Worm (Caenorhabditis elegans) whole organism, L4 larva: ENCODE data around the gene col-128.

Source experiments
- F26F4.8 ChIP-seq: fragments of 200-800 bp; sonication (Bioruptor generic); conservative IDR thresholded peaks from 2 replicates; pipeline ENCODE4 v1.3.6; 2022; ENCODE audit warnings: missing genetic modification characterization, missing compliant biosample characterization
- F37D6.2 ChIP-seq: sonication (generic microtip); optimal IDR thresholded peaks from 2 replicates; lab custom pipeline; 2016; ENCODE audit warnings: mild to moderate bottlenecking, missing genetic modification characterization, missing compliant biosample characterization
- Y48G9A.11 ChIP-seq: fragments of 200-800 bp; sonication (Bioruptor generic); IDR thresholded peaks from 2 replicates; pipeline ENCODE4 v1.3.6; 2022; ENCODE audit warnings: missing genetic modification reagents, missing genetic modification characterization, missing compliant biosample characterization
- ZK337.2 ChIP-seq: fragments of 200-800 bp; sonication (Bioruptor generic); IDR thresholded peaks from 2 replicates; pipeline ENCODE4 v1.3.6; 2022; ENCODE audit warnings: missing genetic modification reagents, missing genetic modification characterization, missing compliant biosample characterization
- ZK546.5 ChIP-seq, 2 experiments: sonication (generic microtip); optimal IDR thresholded peaks; 2 replicates each; lab custom pipeline; 2017; ENCODE audit warnings: missing biosample characterization in 2 of 2, missing genetic modification characterization in 2 of 2
- aha-1 ChIP-seq: fragments of 150-350 bp; peaks from one replicate; lab custom pipeline; 2014; ENCODE audit warnings: missing biosample characterization, missing genetic modification characterization
- ceh-28 ChIP-seq: fragments of 150-350 bp; optimal IDR thresholded peaks from 2 replicates; lab custom pipeline; 2014; ENCODE audit warnings: missing biosample characterization, missing genetic modification reagents, missing genetic modification characterization
- ceh-32 ChIP-seq: sonication (generic microtip); optimal IDR thresholded peaks from 2 replicates; lab custom pipeline; 2016; ENCODE audit warnings: mild to moderate bottlenecking, missing genetic modification characterization, missing compliant biosample characterization; ENCODE audit not compliant: poor library complexity
- daf-16 ChIP-seq, 3 experiments: sonication (generic microtip); optimal IDR thresholded peaks; 2 replicates each; lab custom pipeline; 2016 to 2017; ENCODE audit warnings: missing genetic modification characterization in 3 of 3, missing genetic modification reagents in 3 of 3, mild to moderate bottlenecking in 2 of 3, missing compliant biosample characterization in 2 of 3, missing biosample characterization in 1 of 3, moderate library complexity in 1 of 3
- daf-8 ChIP-seq: fragments of 200-800 bp; sonication (Bioruptor generic); IDR thresholded peaks from 2 replicates; pipeline ENCODE4 v1.3.6; 2022; ENCODE audit warnings: missing genetic modification characterization, missing compliant biosample characterization
- dmd-6 ChIP-seq: fragments of 200-800 bp; sonication (Bioruptor generic); IDR thresholded peaks from 2 replicates; pipeline ENCODE4 v1.3.6; 2022; ENCODE audit warnings: missing genetic modification reagents, missing genetic modification characterization, missing compliant biosample characterization
- dpl-1 ChIP-seq: fragments of 150-350 bp; optimal IDR thresholded peaks from 2 replicates; lab custom pipeline; 2014; ENCODE audit warnings: missing biosample characterization, missing genetic modification reagents, missing genetic modification characterization
- gei-8 ChIP-seq: fragments of 200-800 bp; sonication (Bioruptor generic); optimal IDR thresholded peaks from 2 replicates; lab custom pipeline; 2018; ENCODE audit warnings: mild to moderate bottlenecking, missing genetic modification characterization, missing compliant biosample characterization
- hlh-11 ChIP-seq: fragments of 200-800 bp; sonication (Bioruptor generic); optimal IDR thresholded peaks from 2 replicates; lab custom pipeline; 2018; ENCODE audit warnings: mild to moderate bottlenecking, missing genetic modification characterization, missing compliant biosample characterization
- hlh-30 ChIP-seq: sonication (generic microtip); optimal IDR thresholded peaks from 2 replicates; lab custom pipeline; 2017; ENCODE audit warnings: antibody characterized with exemption, mild to moderate bottlenecking, missing genetic modification characterization, missing compliant biosample characterization; ENCODE audit not compliant: insufficient read depth
- hmg-1.1 ChIP-seq: fragments of 200-800 bp; sonication (Bioruptor generic); IDR thresholded peaks from 2 replicates; pipeline ENCODE4 v1.3.6; 2022; ENCODE audit warnings: missing genetic modification reagents, missing genetic modification characterization, missing compliant biosample characterization
- jun-1 ChIP-seq: fragments of 150-350 bp; optimal IDR thresholded peaks from 2 replicates; lab custom pipeline; 2014; ENCODE audit warnings: missing biosample characterization, missing genetic modification reagents, missing genetic modification characterization
- lir-3 ChIP-seq: sonication (generic microtip); optimal IDR thresholded peaks from 2 replicates; lab custom pipeline; 2016; ENCODE audit warnings: mild to moderate bottlenecking, missing genetic modification characterization, missing compliant biosample characterization
- mdl-1 ChIP-seq, 2 experiments: fragments of 150-350 bp in 1 of 2; sonication (generic microtip) in 1 of 2; optimal IDR thresholded peaks; 2 replicates each; lab custom pipeline; 2014 to 2017; ENCODE audit warnings: missing biosample characterization in 2 of 2, missing genetic modification characterization in 2 of 2
- mep-1 ChIP-seq: fragments of 150-350 bp; sonication (generic microtip); optimal IDR thresholded peaks from 3 replicates; lab custom pipeline; 2014; ENCODE audit warnings: missing biosample characterization, missing genetic modification characterization
- mes-2 ChIP-seq: sonication (generic microtip); optimal IDR thresholded peaks from 2 replicates; lab custom pipeline; 2016; ENCODE audit warnings: missing genotype, mild to moderate bottlenecking, missing genetic modification characterization, missing compliant biosample characterization; ENCODE audit not compliant: poor library complexity, severe bottlenecking
- mxl-3 ChIP-seq: fragments of 200-800 bp; sonication (Bioruptor generic); optimal IDR thresholded peaks from 2 replicates; lab custom pipeline; 2018; ENCODE audit warnings: mild to moderate bottlenecking, missing genetic modification characterization, missing compliant biosample characterization
- nhr-237 ChIP-seq: sonication (generic microtip); optimal IDR thresholded peaks from 2 replicates; lab custom pipeline; 2017; ENCODE audit warnings: missing biosample characterization, missing genetic modification characterization
- nhr-28 ChIP-seq: fragments of 150-350 bp; optimal IDR thresholded peaks from 2 replicates; lab custom pipeline; 2014; ENCODE audit warnings: missing biosample characterization, missing genetic modification characterization
- nhr-42 ChIP-seq: fragments of 200-800 bp; sonication (Bioruptor generic); IDR thresholded peaks from 2 replicates; pipeline ENCODE4 v1.3.6; 2022; ENCODE audit warnings: missing genetic modification characterization, missing compliant biosample characterization
- nhr-48 ChIP-seq: sonication (generic microtip); optimal IDR thresholded peaks from 2 replicates; lab custom pipeline; 2016; ENCODE audit warnings: mild to moderate bottlenecking, missing genetic modification characterization, missing compliant biosample characterization
- nhr-6 ChIP-seq: fragments of 150-350 bp; optimal IDR thresholded peaks from 2 replicates; lab custom pipeline; 2014; ENCODE audit warnings: missing biosample characterization, missing genetic modification characterization
- php-3 ChIP-seq: fragments of 200-800 bp; sonication (Bioruptor generic); IDR thresholded peaks from 2 replicates; pipeline ENCODE4 v1.3.6; 2022; ENCODE audit warnings: missing genetic modification reagents, missing genetic modification characterization, missing compliant biosample characterization
- rbr-2 ChIP-seq: sonication (generic microtip); optimal IDR thresholded peaks from 2 replicates; lab custom pipeline; 2016; ENCODE audit warnings: missing genotype, missing genetic modification characterization, missing compliant biosample characterization
- set-16 ChIP-seq: fragments of 200-800 bp; sonication (Bioruptor generic); IDR thresholded peaks from 2 replicates; pipeline ENCODE4 v1.3.6; 2022; ENCODE audit warnings: missing genetic modification reagents, missing genetic modification characterization, missing compliant biosample characterization
- tag-97 ChIP-seq: fragments of 200-800 bp; sonication (Bioruptor generic); IDR thresholded peaks from 2 replicates; pipeline ENCODE4 v1.3.6; 2022; ENCODE audit warnings: missing genetic modification characterization, missing compliant biosample characterization
- tra-1 ChIP-seq: fragments of 200-800 bp; sonication (Bioruptor generic); IDR thresholded peaks from 2 replicates; pipeline ENCODE4 v1.3.6; 2022; ENCODE audit warnings: missing genetic modification reagents, missing genetic modification characterization, missing compliant biosample characterization
- unc-130 ChIP-seq: sonication (generic microtip); optimal IDR thresholded peaks from 2 replicates; lab custom pipeline; 2016; ENCODE audit warnings: missing genetic modification reagents, missing genetic modification characterization, missing compliant biosample characterization
- unc-39 ChIP-seq: sonication (generic microtip); optimal IDR thresholded peaks from 2 replicates; lab custom pipeline; 2017; ENCODE audit warnings: missing biosample characterization, missing genetic modification characterization
- unc-62 ChIP-seq, 3 experiments: fragments of 150-350 bp in 1 of 3; sonication (generic microtip); optimal IDR thresholded peaks in 2 of 3; peaks in 1 of 3; 1 replicate in 1 of 3; 2 replicates in 2 of 3; lab custom pipeline; 2014 to 2017; ENCODE audit warnings: missing biosample characterization in 3 of 3, missing genetic modification characterization in 3 of 3, missing genetic modification reagents in 3 of 3, missing genotype in 1 of 3
- vab-7 ChIP-seq: fragments of 200-800 bp; sonication (Bioruptor generic); IDR thresholded peaks from 2 replicates; pipeline ENCODE4 v1.3.6; 2022; ENCODE audit warnings: missing genetic modification reagents, missing genetic modification characterization, missing compliant biosample characterization
- zag-1 ChIP-seq: fragments of 150-350 bp; optimal IDR thresholded peaks from 2 replicates; lab custom pipeline; 2014; ENCODE audit warnings: missing biosample characterization, missing genetic modification characterization
- zip-2 ChIP-seq: fragments of 150-350 bp; optimal IDR thresholded peaks from 2 replicates; lab custom pipeline; 2014; ENCODE audit warnings: missing biosample characterization, missing genetic modification characterization

col-128 gene

DNA sequence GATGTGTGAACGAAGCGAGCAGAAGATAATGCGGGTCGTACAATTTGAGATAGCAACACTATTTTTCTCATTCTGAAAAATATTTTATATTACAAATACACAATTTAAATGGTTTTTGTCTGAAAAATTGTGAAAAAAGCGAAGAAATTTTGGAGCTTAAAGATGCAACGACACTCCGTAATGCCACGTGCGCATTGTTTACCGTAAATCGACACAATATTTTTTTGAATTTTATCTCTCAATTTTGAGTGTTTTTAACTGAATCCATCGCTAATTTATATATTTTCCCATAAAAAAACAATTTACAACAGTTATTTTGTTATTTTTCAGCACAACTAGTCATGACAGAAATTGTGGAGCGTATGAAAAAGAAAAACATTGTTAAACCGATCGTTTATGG, 30.8 kb downstream of the col-128 start, which contains the start of the genes M04B2.4 and gfl-1 (continued):
- TF ChIP-seq daf-16 (GFP tag; optimal IDR thresholded peaks at IDR 0.05; lab: Kevin White, UChicago) (no peak), daf-16 (tag; optimal IDR thresholded peaks at IDR 0.05; lab: Kevin White, UChicago) (no peak), ceh-28 (tag; lab: Kevin White, UChicago) (no peak), F37D6.2 (tag; lab: Kevin White, UChicago) (no peak), ZK546.5 (tag; optimal IDR thresholded peaks at IDR 0.05; lab: Kevin White, UChicago) (no peak), unc-62 (GFP tag; optimal IDR thresholded peaks at IDR 0.05 in 1 of 2; lab: Kevin White, UChicago) (no peak), unc-62 (tag; optimal IDR thresholded peaks at IDR 0.05; lab: Kevin White, UChicago) (no peak)

DNA sequence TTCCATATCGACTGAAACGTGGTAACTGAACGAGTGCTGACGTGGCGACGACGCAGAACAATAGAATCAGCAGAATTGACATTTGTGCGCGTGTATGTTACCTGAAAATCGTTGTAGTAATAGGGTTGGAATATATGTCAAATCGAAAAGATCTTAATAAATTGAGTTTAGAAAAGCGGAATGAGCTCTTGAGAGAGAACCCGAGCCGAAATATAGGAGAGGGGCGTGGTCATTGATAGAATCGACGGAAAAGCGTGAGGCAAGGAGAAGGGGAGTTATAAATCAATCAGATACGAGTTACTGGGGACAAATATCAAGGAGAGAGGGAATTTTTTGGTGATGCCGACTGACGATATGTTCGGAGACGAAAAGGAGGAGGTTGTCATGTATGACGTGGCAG, 41.1 kb downstream of the col-128 start, which contains the start of gene M04B2.6:
Gene M04B2.6 (minus strand): TSS at position 101 of the 400 bp plus-strand sequence.
- no peak for TF ChIP-seq ZK337.2
- no peak for TF ChIP-seq nhr-48 (tag; lab: Kevin White, UChicago)
- TF ChIP-seq ceh-32 (tag; lab: Kevin White, UChicago): no peak
- TF ChIP-seq dpl-1 (GFP tag; lab: Kevin White, UChicago): no peak
- no peak for TF ChIP-seq hmg-1.1 (GFP tag; lab: Robert Waterston, UW)
- no peak for TF ChIP-seq nhr-42 (GFP tag; lab: Robert Waterston, UW)
- TF ChIP-seq tag-97 (GFP tag; lab: Robert Waterston, UW): no peak
- no peak for TF ChIP-seq F26F4.8
- no peak for TF ChIP-seq vab-7
- TF ChIP-seq mes-2 (tag; lab: Kevin White, UChicago): no peak
- no peak for TF ChIP-seq rbr-2
- TF ChIP-seq zag-1 (tag; lab: Kevin White, UChicago): no peak
- no peak for TF ChIP-seq Y48G9A.11
- no peak for TF ChIP-seq tra-1 (GFP tag; lab: Robert Waterston, UW)
- TF ChIP-seq aha-1 (tag; lab: Kevin White, UChicago): no peak
- no peak for TF ChIP-seq nhr-237 (tag; lab: Kevin White, UChicago)
- no peak for TF ChIP-seq php-3

DNA sequence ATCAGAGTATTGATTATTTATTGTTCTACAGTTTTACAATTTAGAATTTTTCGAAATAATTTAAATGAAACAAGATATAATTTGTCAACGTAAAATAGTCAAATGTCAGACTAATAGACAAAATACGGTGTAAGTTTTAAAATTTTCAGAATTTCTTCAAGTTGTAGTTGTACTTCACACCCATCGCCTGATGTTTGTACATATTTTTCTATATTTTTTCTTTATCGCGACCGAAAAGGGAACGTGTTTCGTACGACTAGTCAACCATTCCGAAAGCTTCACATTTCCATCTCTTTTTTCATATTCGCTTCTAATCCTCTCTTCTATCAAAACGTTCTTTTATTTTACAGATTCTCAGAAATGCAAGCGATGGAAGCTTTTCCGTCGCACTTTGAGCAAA, 47.3 kb downstream of the col-128 start, which contains the start of gene twk-25:
Gene twk-25 (plus strand): TSS at position 301 of the 400 bp plus-strand sequence.
- TF ChIP-seq gei-8 (GFP tag; lab: Kevin White, UChicago) (no peak), daf-8 (GFP tag; lab: Robert Waterston, UW) (no peak), jun-1 (tag; lab: Kevin White, UChicago) (no peak), mep-1 (tag; lab: Kevin White, UChicago) (no peak), zip-2 (tag; lab: Kevin White, UChicago) (no peak), ZK546.5 (tag; optimal IDR thresholded peaks at IDR 0.05; lab: Kevin White, UChicago) (no peak), set-16 (GFP tag; lab: Robert Waterston, UW) (no peak), tra-1 (GFP tag; lab: Robert Waterston, UW) (no peak), unc-130 (GFP tag; lab: Kevin White, UChicago) (no peak), unc-39 (tag; lab: Kevin White, UChicago) (no peak)

DNA sequence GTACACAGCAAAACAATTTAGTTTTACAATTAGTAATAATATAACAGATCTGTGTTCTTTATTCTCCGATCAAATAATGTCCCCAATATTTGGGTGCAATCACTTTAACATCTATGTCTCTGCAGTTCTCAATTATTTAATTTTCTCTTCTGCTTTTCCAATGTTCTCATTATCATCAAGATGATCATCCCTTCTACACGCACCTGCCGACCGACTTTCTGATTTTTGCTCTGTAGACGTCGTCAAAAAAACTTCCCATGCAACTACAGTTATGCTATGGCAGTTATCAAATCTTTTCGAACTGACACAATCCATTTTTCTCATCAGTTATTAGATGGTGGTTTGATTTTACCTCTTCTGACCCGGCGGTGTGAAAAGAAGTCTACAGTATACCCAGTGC, 48.1 kb downstream of the col-128 start:
- no peak for TF ChIP-seq lir-3
- TF ChIP-seq nhr-28 (tag; lab: Kevin White, UChicago): peak; percentile 61
- peak; percentile 52 for TF ChIP-seq nhr-48 (tag; lab: Kevin White, UChicago)
- TF ChIP-seq gei-8 (GFP tag; lab: Kevin White, UChicago): peak; percentile 16
- TF ChIP-seq mdl-1 (tag; optimal IDR thresholded peaks at IDR 0.05; lab: Kevin White, UChicago): peak in 1 of 2 experiments; percentile 20
- peak; percentile 29 for TF ChIP-seq mxl-3 (GFP tag; lab: Kevin White, UChicago)
- TF ChIP-seq hlh-11: peak; percentile 38
- TF ChIP-seq dmd-6: peak; percentile 38; the same call in 1 of the 2 replicates
- TF ChIP-seq nhr-6 (tag; lab: Kevin White, UChicago): no peak
- TF ChIP-seq hlh-30: peak; percentile 1
